Fruit fly (Drosophila melanogaster) Kc167 (cell line): ENCODE results near the gene Best1.

Source experiments
- Myc ChIP-seq: fragments of >200 bp; optimal IDR thresholded peaks from 2 replicates; lab custom pipeline; 2017; ENCODE audit warnings: missing external identifiers
- Sin3A ChIP-seq: fragments of >200 bp; optimal IDR thresholded peaks from 2 replicates; lab custom pipeline; 2018; ENCODE audit warnings: missing external identifiers
- h ChIP-seq: fragments of >200 bp; optimal IDR thresholded peaks from 3 replicates; lab custom pipeline; 2018; ENCODE audit warnings: missing external identifiers
- insv ChIP-seq: fragments of >200 bp; optimal IDR thresholded peaks from 3 replicates; lab custom pipeline; 2018; ENCODE audit warnings: missing external identifiers
- psq ChIP-seq: fragments of >200 bp; optimal IDR thresholded peaks from 2 replicates; lab custom pipeline; 2017; ENCODE audit warnings: missing external identifiers
- ttk ChIP-seq: sonication (Bioruptor generic); optimal IDR thresholded peaks from 2 replicates; lab custom pipeline; 2017; ENCODE audit warnings: missing external identifiers

Gene Best1

DNA sequence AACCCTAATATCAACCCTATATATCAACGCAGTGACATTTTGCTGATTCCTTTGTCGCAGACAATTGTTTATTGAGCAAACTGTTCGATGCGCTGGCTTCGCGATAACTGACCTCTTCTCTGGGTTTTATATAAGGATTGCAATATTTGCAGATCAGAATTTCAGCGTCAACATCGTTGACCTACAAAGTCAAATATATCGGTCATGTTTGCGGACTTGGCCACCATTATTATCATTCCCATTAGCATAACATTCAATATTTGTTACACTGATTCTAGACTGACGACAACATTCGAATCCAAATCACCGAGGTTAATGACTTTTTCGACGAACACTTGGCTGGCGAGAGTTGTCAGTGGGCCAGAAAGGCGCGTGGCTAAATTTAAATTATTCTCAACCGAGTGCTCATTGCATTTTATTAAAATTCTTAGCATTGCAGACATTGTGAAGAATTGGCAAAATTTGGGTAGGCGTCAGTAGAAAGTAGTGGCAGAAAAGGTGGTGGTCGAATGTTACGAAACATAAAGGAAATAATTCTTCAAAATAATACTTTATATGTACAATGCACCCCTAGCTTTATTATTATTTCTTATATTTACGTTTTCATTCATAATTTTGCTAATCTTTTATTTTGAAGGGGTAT is 1.0 kb downstream of the Best1 start:
- TF ChIP-seq h (lab: Kevin White, UChicago) (no peak), psq (lab: Kevin White, UChicago) (no peak), Myc (no peak), insv (lab: Kevin White, UChicago) (no peak)

DNA sequence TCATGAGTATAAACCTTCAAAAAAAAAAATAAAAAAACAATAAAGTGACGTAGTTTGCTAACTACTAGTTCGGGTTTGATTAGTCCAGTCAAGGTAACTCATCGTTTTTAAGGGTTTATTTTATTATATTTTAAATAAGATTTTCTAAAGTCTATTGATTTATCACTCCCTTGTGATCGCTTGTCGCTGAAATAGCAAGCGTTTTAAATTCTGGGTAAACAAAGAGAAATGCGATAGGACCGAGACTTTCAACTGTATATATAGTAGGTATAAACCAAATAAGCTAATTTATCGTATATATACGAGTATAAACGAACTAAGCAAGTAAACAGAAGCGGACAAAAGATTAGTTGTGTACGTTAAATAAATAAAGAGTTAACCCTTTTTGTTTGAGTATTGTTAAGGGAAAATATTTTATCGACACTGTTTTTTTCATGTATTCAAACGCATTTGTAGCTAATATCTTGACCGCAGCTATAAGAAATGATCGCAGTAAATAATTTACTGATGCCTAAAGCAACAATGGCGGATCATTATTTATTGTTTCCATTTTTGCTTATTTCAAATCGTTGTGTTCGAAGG is 1.7 kb downstream of the Best1 start:
- no peak for TF ChIP-seq h (lab: Kevin White, UChicago)
- TF ChIP-seq ttk (lab: Kevin White, UChicago) = no peak
- no peak for TF ChIP-seq Myc
- no peak for TF ChIP-seq insv (lab: Kevin White, UChicago)
- TF ChIP-seq psq (lab: Kevin White, UChicago) = no peak
- TF ChIP-seq Sin3A (lab: Kevin White, UChicago) = no peak

DNA sequence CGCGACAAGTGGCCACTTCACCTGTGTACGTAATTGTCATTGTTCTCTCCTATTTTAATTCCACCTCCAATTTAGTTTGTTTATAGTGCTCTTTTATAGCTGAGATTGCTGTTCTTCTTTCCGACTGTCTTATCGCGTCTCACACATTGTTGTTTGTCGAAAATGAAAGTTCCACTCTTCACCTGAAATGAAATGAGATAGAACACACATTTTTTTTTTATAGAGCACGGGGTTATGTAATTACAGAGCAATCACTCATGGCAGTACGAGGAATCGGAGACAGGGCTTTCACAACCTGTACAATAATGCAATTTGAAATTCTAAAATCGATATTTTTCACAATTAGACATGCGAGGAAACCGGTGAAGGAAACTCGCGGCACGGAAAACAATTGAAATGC is 3.0 kb downstream of the Best1 start:
- TF ChIP-seq Myc (no peak), Sin3A (lab: Kevin White, UChicago) (no peak), psq (lab: Kevin White, UChicago) (no peak), ttk (lab: Kevin White, UChicago) (no peak), h (lab: Kevin White, UChicago) (no peak), insv (lab: Kevin White, UChicago) (no peak)

DNA sequence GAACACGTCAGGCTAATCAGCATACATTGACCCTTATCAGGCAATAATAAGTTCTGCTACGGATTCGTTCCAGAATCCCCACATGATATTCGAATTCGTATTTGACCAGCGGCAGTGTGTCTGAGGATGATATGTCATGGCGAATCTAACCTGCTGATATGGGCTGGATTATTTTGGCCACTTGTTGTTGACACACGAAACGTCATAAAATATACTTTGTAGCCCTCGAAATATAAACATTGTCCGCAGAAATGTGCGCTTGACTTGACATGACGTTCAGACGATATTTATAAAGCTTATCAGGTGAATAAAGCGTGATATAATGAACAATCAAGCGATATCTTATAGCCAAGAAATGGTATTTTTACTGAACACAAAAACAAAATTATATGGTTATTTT is 4.0 kb downstream of the Best1 start:
- TF ChIP-seq psq (lab: Kevin White, UChicago) = no peak
- TF ChIP-seq Myc = no peak
- TF ChIP-seq ttk (lab: Kevin White, UChicago) = no peak
- TF ChIP-seq h (lab: Kevin White, UChicago) = no peak

DNA sequence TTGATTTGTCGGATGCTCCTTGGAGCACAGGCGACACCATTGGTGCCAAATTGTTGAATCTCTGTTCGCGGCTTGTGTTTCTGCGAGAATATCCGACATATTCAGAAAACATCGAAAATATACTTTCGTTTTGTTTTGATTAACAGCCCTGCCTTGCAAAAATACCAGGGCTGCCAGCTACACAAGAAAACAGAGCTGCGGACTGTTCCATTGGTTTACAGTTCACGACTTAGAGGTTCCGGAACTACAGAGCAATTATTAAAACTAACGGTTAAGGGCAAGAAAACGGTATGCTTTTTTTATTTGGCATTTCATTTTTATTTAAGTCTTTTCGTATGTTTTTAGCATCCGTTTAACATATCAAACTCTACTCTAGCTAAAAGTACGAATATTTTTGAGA is 9.1 kb downstream of the Best1 start, which contains the start of gene CG6254:
Gene CG6254, minus strand, starts transcription at position 169 of the 400 bp plus-strand sequence.
- TF ChIP-seq Sin3A (lab: Kevin White, UChicago) (no peak), Myc (no peak)

DNA sequence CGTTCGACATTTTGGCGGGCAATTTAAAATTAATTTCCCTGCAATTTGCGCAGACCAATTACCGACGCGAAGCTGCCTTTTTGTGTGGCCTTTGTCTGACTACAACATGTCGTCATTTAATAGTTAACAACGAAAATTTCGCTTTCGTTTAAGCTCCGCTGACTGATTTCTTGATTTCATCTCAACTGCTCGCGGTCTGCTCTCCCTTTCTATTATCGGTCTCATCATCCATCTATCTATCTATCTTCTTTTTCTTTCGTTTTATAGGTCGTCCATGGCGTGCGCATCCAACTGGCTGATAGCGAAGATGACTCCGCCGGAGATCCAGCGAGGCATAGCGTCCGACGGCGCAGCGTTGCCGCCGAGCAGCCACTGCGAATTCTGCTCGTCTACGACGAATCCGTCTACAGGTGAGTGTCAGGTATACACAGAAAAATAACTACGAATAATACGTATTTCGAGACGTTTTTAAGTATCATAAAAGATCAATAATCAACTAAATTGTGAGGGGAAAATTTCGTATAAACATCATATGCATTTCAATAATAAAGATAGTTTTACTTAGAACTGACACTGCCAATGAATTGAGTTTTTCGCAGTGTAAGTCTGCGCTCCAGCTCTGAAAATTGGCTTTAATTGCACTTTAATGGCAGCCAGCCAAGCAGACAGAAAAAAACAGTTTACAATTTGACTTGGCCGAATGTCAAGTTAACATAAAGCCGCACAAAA is 16.2 kb downstream of the Best1 start:
- no peak for TF ChIP-seq insv (lab: Kevin White, UChicago)
- TF ChIP-seq Myc = no peak
- TF ChIP-seq Sin3A (lab: Kevin White, UChicago) = no peak
- TF ChIP-seq h (lab: Kevin White, UChicago) = no peak
- no peak for TF ChIP-seq ttk (lab: Kevin White, UChicago)
- TF ChIP-seq psq (lab: Kevin White, UChicago) = no peak

DNA sequence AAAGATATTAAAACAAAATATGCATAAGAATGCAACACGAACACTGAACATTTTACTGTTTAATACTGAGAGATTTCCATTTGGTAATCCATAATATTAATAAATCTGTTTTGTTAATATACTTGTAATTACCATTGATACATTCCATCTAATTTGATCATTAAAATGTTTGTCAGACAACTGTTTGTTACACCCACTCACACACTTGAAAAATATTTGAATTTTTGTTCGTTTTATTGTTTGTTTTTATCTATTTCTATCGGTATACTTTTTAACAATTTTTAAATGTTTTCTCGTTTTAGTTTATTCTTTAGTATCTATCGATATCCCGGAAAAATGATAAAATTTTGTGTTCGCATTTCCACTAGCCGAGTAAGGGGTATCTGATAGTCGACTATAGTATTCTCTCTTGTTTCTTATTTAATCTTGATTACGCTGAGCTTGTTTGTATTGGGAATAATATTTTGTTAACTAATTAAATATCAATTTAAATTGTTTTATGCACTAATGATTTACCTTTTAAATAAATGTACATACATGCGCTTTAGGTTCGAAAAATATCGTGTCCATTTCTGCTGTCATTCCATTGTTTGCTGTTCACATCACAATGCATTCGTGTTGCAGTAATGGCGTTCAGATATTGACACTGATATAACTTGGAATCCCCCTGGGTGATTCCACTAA is 18.3 kb downstream of the Best1 start, which contains the start of gene CG34303:
Gene CG34303, minus strand, starts transcription at position 51 of the 684 bp plus-strand sequence.
- TF ChIP-seq psq (lab: Kevin White, UChicago) (no peak), ttk (lab: Kevin White, UChicago) (no peak), insv (lab: Kevin White, UChicago) (no peak), h (lab: Kevin White, UChicago) (no peak)

DNA sequence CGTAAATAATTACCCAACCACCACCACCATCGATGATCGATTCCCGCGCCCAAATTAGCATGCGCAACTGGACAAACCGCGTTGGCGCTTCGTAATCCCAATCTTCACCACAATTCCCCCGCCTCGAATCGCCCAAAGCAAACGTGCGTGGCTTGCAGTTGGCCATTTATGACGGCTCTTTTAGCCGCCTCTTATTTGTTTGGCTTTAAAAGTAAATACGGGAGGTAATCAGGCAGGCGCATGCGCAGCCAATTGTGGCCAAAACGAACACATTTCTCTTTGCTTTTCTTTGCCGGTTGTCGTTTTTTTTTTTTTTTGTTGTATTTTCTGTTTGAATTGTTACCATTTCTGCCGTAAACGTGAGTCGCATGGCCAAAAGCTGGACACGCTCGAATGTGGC is 19.7 kb downstream of the Best1 start:
- TF ChIP-seq psq (lab: Kevin White, UChicago) (no peak), h (lab: Kevin White, UChicago) (no peak), ttk (lab: Kevin White, UChicago) (no peak), Sin3A (lab: Kevin White, UChicago) (no peak), Myc (no peak), insv (lab: Kevin White, UChicago) (no peak)

DNA sequence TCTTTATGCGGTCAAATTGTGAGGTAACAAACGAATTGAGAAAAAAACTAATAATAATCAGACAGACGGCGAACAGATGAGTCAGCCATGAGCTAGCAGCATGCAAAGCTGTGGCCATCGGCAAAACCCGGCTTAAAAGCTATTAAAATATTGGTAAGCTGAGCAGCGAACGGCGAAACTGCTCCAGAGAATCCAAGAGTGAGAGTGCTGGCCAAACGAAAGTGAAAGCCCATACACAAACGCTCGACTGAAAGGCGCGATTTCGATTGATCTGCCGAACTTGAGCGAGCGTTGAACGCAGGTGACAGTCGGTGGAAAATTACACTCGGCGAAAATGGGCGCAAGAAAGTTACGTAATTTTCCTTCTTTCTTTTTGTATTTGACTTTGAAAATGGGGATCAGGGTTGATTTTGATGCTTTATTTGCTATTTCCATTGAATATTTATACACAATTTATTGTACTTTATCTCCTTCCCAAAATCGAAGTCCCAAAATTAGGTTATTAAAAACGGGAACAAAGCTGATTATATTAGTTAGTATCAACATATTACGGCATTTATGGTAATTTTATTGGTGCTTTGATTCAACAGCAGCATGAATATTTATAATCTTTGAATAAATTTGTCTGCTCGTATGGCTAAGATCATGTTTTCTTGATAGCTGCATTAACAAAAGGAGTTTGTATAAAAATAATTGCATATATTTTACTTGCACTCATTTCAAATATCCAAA is 20.5 kb downstream of the Best1 start:
- TF ChIP-seq Myc = no peak
- no peak for TF ChIP-seq Sin3A (lab: Kevin White, UChicago)
- TF ChIP-seq insv (lab: Kevin White, UChicago) = no peak
- TF ChIP-seq h (lab: Kevin White, UChicago) = no peak
- TF ChIP-seq psq (lab: Kevin White, UChicago) = no peak
- TF ChIP-seq ttk (lab: Kevin White, UChicago) = no peak

DNA sequence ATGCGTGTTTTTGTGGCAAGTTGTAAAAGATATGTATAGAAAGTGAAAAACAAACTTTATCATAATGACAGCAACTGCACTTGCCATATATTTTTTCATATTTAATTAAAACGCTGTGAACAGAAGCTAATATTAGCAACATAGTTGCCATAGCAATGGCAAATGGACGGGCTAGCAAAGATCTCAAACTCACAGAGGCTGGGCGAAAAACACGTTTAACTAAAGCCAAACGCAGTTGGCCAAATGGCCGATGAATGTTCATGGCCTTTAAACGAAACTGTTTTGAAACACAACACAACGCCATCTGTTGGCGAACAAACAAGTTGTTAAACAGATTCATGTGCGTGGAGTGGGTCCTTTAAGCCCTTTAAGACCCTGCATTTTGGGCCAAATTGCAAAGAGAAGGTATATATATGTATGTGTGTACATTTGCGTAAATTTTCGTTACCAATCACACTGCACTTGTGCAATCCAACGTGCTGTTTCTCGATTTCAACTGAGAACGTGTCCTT is 21.9 kb downstream of the Best1 start:
- TF ChIP-seq insv (lab: Kevin White, UChicago) (no peak), psq (lab: Kevin White, UChicago) (no peak), h (lab: Kevin White, UChicago) (no peak), Myc (no peak), ttk (lab: Kevin White, UChicago) (no peak), Sin3A (lab: Kevin White, UChicago) (no peak)

DNA sequence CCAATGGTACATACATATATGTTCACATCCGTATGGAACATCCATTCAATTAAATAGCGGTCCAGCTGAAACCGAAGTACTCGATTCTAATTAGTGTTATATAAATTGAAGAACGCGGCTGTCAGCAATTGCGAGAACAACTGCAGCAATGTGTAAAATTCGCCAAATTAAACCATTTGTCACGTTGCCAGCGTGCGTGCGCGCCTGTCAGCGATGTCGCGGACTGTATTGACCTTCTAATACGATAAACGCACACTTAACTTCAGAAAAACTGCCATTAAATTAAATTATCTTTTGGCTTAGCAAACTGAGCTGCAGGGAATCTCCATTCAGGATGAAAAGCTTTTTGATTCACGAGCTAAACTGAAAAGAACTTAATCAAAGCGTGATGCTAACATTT is 23.1 kb downstream of the Best1 start:
- TF ChIP-seq Myc (no peak), ttk (lab: Kevin White, UChicago) (no peak), insv (lab: Kevin White, UChicago) (no peak), psq (lab: Kevin White, UChicago) (no peak), Sin3A (lab: Kevin White, UChicago) (no peak)
